Worm (Caenorhabditis elegans) whole organism, dauer: Measurements from ENCODE around the gene sql-1.

Experiments used
- unc-62 ChIP-seq: sonication (generic microtip); optimal IDR thresholded peaks from 2 replicates; lab custom pipeline; 2017; ENCODE audit warnings: missing biosample characterization, missing genetic modification reagents, missing genetic modification characterization

The sql-1 gene

DNA sequence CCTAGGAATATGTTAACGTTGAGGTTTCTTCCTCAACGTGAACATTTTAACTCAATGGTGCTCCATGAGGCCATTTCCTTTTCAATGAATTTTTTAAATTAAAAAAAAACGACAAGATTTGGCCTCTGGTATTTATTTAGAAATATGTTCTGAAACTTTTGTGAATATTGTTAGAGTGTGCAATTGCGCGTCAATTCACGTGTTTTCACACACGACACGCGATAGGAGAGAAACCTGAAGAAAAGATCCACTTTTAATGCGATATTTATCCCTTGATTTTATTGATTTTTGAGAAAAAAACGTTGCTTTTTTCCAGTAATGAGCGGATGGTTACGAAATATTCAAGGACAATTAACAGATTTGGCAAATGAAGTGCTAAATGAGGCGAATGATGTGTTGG, at the start of gene sql-1:
Gene sql-1, plus strand, starts transcription at position 313 of the 400 bp plus-strand sequence.
- no peak for TF ChIP-seq unc-62 (GFP tag; lab: Kevin White, UChicago)

ce11 chrIII:12453315-12453714, 46.0 kb upstream of the sql-1 start, which contains the start of gene ani-1:
Gene ani-1 (minus strand): TSS chrIII:12453375.
- no peak for TF ChIP-seq unc-62 (GFP tag; lab: Kevin White, UChicago)

DNA sequence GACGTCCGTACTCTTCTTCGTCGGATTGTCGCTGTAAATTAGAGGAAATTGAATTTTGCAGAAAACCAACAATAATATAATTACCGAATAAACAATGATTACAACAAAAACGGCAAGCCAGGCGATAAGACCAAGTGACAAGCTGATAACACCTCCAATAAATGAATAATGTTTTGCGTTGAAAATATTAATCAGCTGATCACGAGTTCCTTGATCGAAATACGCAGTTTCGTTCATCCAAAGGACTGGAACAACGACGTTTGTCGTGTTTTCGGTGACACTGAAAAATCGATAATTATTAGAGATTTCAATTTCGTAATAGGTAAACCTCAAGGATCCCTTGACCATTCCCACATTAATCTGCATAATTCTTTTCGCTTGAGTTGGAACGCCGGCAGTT, 45.6 kb upstream of the sql-1 start:
- no peak for TF ChIP-seq unc-62 (GFP tag; lab: Kevin White, UChicago)

ce11 chrIII:12455651-12456420, 43.5 kb upstream of the sql-1 start:
- no peak for TF ChIP-seq unc-62 (GFP tag; lab: Kevin White, UChicago)

DNA sequence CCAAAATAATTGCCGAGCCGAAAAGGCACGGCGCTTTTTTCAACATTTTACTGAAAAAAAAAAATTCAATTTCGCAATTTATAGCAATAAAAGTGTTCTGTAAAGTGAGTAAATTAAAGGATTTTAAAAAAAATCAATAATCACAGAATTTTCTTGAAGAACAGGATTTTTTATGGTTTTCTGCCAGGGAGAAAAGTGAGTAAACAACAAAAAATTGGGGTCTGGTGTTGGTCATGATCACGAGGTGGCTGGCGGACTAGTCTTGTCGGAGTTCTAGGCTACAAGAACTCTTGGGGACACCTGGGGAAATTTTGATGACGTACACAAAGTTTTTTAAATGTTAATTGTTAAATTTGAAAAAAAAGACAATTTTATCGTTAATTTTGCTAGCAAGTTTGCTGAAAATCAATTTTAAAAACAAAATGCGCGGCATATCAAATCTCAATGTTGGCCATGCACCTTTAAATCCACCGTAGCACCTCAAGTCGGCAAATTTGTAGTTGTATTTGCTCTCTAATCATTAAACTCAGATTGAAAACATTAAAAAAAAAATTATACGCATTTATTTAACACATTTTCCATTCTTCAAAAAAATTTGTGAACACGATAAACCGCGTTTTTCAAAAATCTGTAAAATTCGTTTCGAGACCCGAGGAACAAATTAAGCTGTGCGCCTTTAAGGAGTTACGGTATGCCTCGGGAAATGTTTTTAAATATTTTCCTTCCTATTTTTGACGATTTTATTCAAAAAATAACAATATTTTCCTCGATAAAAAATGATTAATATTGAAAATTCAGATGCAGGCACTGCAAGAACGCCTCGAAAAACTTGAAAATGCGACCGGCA, 42.3 kb upstream of the sql-1 start, which contains the start of the genes scav-3 and Y49E10.21:
Gene scav-3, minus strand, starts transcription at position 50 of the 847 bp plus-strand sequence.
Gene Y49E10.21, plus strand, starts transcription at position 797 of the 847 bp plus-strand sequence.
- no peak for TF ChIP-seq unc-62 (GFP tag; lab: Kevin White, UChicago)

DNA sequence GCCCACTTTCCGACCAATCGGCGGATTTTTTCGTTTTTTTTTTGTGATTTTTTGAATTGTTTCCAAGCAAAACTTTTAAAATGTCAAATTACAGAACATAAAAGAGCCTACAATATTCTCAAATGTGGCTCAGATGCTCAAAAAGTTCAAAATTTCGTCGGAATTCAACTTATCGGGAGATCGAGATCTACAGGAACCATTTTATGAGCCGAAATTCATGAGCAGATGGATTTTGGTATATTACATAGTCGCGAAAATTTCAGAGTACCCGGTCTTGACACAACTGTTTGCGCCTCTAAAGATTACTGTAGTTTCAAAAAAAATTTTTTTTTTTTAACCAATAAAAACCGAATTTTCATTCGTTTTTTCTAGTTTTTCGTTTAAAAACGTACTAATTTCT, 40.4 kb upstream of the sql-1 start:
- TF ChIP-seq unc-62 (GFP tag; lab: Kevin White, UChicago) = no peak

ce11 chrIII:12466310-12466709, 33.0 kb upstream of the sql-1 start, which contains the start of gene pstk-1:
Gene pstk-1 (plus strand): TSS chrIII:12466610.
- TF ChIP-seq unc-62 (GFP tag; lab: Kevin White, UChicago) = no peak

ce11 chrIII:12468869-12469268, 30.5 kb upstream of the sql-1 start, which contains the start of gene Y49E10.29:
Gene Y49E10.29 (plus strand): TSS chrIII:12469169.
- TF ChIP-seq unc-62 (GFP tag; lab: Kevin White, UChicago) = no peak

ce11 chrIII:12469800-12470199, 29.6 kb upstream of the sql-1 start:
- TF ChIP-seq unc-62 (GFP tag; lab: Kevin White, UChicago) = no peak

DNA sequence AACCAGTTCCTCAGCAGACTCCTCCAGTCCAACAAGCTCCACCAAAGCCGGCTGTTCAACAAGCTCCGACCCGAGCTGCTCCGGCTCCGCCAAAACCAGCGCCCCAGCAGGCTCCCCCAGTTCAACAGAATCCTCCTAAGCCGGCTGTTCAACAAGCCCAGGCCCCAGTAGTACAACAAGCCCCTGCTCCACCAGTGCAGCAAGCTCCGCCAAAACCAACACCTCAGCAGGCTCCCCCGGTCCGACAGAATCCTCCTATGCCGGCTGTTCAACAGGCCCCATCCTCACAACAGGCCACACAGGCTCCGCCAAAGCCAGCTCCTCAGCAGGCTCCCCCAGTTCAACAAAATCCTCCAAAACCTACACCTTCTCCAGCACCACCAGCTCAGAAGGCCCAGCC, 28.8 kb upstream of the sql-1 start:
- TF ChIP-seq unc-62 (GFP tag; lab: Kevin White, UChicago) = no peak

DNA sequence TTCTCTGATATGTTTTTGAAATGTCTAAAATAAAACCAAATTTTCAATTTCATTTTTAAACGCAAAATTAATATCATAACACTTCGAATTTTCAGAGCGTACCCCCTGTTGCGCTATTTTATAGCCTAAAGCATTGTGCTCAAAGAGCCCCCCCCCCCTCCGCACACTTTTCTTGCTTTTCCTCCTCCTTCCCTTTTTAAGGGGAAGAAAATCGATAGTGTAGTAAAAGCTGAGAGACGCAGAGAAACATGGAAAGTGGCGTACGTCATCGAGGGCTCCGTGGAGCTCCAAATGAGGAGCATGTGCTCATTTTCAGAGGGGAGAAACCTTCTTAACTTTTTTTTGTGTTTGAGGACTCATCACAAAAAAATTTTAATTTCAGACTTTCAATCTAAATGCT, 26.9 kb upstream of the sql-1 start, which contains the start of gene cccp-1:
Gene cccp-1, plus strand, starts transcription at position 377 of the 400 bp plus-strand sequence.
- TF ChIP-seq unc-62 (GFP tag; lab: Kevin White, UChicago) = no peak

DNA sequence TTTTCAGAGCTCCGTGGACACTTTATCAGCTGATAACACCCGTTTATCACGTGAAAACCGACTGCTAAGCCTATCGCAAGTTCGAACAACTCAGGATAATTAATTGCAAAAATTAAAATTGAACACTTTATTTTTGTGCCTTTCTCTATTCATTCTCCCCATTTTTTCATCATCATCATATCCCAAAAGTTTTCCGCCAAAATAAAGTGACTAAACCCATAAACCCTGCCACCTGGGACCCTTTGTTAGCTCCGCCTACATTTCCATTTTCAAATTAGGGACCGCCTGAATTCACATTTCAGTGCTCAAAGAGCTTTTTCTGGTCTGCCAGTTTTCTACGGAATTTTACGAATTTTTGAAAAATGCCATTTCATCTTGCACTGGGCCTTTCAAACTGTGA, 14.9 kb upstream of the sql-1 start, which contains the start of gene arrd-16:
Gene arrd-16, plus strand, starts transcription at position 301 of the 400 bp plus-strand sequence.
- TF ChIP-seq unc-62 (GFP tag; lab: Kevin White, UChicago) = no peak

DNA sequence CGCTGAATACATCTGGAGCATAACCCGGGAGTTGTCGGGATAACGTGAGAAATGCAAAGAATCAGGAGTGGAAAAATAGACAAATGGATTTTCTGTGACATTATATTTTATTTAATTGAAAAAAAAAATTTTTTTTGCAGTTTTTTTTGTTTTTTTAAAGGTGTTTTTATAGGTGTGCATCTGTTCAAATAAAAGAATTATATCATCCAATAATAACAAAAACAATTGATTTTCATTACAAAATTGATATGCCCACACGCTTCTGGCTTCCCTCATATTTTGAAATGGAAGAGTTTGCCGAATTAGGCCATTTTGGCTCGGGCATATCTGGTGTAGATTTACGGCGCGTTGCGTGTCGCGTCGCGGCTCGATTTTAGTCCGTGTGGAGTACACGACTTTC, 7.4 kb upstream of the sql-1 start, which contains the start of gene Y49E10.25:
Gene Y49E10.25, minus strand, starts transcription at position 101 of the 400 bp plus-strand sequence.
- TF ChIP-seq unc-62 (GFP tag; lab: Kevin White, UChicago) = no peak

DNA sequence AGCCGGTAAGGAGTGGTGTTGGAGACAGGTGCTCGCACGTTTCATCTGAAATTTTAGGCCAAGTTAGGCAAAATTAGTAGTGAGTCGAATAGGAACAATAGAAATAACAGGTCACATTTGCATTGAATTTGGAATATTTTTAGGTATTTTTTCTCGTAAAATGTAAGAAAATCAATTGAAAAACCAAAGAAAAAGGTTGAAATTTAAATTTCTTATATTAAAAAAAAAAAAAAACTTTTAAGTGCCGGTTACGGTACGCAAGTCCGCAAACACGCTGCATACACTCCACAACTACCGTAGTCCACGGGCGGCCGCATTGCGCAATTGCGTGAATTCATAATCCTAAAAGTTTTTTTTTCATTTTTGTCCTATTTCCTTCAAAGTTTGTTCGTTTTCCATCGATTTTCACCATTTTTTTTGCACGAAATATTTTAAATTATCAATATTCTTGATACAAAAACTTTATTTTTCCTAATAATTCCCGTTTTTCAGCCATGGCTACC, 3.7 kb upstream of the sql-1 start, which contains the start of the genes Y111B2A.1 and Y111B2A.2:
Gene Y111B2A.1, minus strand, starts transcription at position 51 of the 503 bp plus-strand sequence.
Gene Y111B2A.2, plus strand, starts transcription at position 493 of the 503 bp plus-strand sequence.
- TF ChIP-seq unc-62 (GFP tag; lab: Kevin White, UChicago) = no peak

DNA sequence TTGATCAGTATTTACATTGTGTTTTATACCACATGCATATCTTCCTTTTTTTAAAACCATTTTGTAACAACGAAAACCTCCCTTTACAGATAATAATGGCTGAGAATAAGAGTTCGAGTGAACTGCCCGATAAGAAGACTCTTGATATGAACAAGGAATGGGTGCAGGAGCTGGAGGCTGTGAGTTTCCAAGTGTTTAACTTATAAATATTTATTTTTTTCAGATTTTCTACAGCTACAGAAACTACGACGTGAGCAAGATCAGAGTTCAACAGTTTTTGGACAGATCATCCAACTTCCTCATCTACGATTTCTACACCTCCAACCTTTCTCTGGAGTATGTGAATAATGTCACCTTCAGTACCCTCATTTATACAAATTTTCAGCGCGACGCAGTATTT, 2.9 kb upstream of the sql-1 start, which contains the start of gene herd-1:
Gene herd-1, plus strand, starts transcription at position 90 of the 400 bp plus-strand sequence.
- TF ChIP-seq unc-62 (GFP tag; lab: Kevin White, UChicago) = no peak
